Fruit fly (Drosophila melanogaster): ENCODE measurements around the gene Dred.

Dred gene

dm6 chr3L:19552136-19552773 is 8.2 kb upstream of the Dred start, which contains the start of the genes Ltn1 and CG9300:
Ltn1 (minus strand) TSS chr3L:19552290.
CG9300 (plus strand) TSS chr3L:19552420.
- TF ChIP-seq esn (GFP tag; optimal IDR thresholded peaks at IDR 0.05): no peak
- no peak for TF ChIP-seq Met (GFP tag; optimal IDR thresholded peaks at IDR 0.05)
- TF ChIP-seq Gug (GFP tag; IDR thresholded peaks at IDR 0.05): no peak
- no peak for TF ChIP-seq dsx (GFP tag; optimal IDR thresholded peaks at IDR 0.05; ENCODE audit: poor library complexity, severe bottlenecking)
- no peak for TF ChIP-seq CG3032 (tag; optimal IDR thresholded peaks at IDR 0.05)
- no peak for TF ChIP-seq acj6 (GFP tag; optimal IDR thresholded peaks at IDR 0.05)
- TF ChIP-seq CG6276 (GFP tag; optimal IDR thresholded peaks at IDR 0.05): no peak
- no peak for TF ChIP-seq CG6163 (GFP tag; IDR thresholded peaks at IDR 0.05)
- no peak for TF ChIP-seq spab (GFP tag; optimal IDR thresholded peaks at IDR 0.05)
- no peak for TF ChIP-seq lz (GFP tag; optimal IDR thresholded peaks at IDR 0.05)
- TF ChIP-seq Hr4 (GFP tag; optimal IDR thresholded peaks at IDR 0.05): no peak
- TF ChIP-seq CG6792 (GFP tag; optimal IDR thresholded peaks at IDR 0.05): no peak
- no peak for TF ChIP-seq CG8319 (GFP tag; optimal IDR thresholded peaks at IDR 0.05)
- no peak for TF ChIP-seq Sox15 (GFP tag; optimal IDR thresholded peaks at IDR 0.05)
- TF ChIP-seq CG11294 (GFP tag; IDR thresholded peaks at IDR 0.05): no peak
- TF ChIP-seq CG16779 (tag; optimal IDR thresholded peaks at IDR 0.05): no peak
- no peak for TF ChIP-seq svp (GFP tag)

DNA sequence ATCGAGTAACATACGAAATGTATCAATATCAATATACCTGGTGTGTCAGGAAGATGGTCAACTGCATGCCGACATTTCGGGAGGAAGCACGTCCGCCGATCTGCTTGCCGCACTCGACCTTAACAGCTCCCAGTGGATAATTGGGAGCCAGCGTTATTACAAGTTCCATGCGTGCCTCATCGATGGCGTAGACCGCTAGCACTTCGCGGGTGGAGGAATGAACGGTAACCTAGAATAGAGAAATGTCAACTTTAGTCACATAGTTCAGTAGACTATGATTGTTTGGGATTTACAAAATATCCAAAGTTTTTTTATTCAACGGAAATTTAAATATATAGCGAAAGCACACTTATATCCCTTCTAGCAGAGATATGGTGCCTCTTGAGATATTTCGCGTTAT is 805 bp upstream of the Dred start, which contains the start of the genes CG46435 and Rcd7:
Gene CG46435 (plus strand): TSS at position 301 of the 400 bp plus-strand sequence.
Gene Rcd7 (plus strand): TSS at position 301 of the 400 bp plus-strand sequence.
- TF ChIP-seq eg (GFP tag; IDR thresholded peaks at IDR 0.05) (no peak), CG3919 (GFP tag; optimal IDR thresholded peaks at IDR 0.05) (no peak), CG11294 (GFP tag; IDR thresholded peaks at IDR 0.05) (no peak), fd85E (GFP tag; optimal IDR thresholded peaks at IDR 0.05) (no peak), Ets21C (GFP tag; optimal IDR thresholded peaks at IDR 0.05) (no peak), CG10631 (GFP tag; optimal IDR thresholded peaks at IDR 0.05) (no peak), CG3032 (tag; optimal IDR thresholded peaks at IDR 0.05) (no peak), spab (GFP tag; optimal IDR thresholded peaks at IDR 0.05) (no peak), Lpt (GFP tag; optimal IDR thresholded peaks at IDR 0.05) (no peak), CG1621 (tag; optimal IDR thresholded peaks at IDR 0.05) (no peak), CG16779 (tag; optimal IDR thresholded peaks at IDR 0.05) (no peak), fkh (GFP tag; optimal IDR thresholded peaks at IDR 0.05) (no peak), svp (GFP tag) (no peak), dac (GFP tag; optimal IDR thresholded peaks at IDR 0.05) (no peak)

dm6 chr3L:19532443-19532842 is 11.6 kb downstream of the Dred start, which contains the start of gene Cpr76Bd:
Cpr76Bd (plus strand) TSS chr3L:19532743.
- no peak for TF ChIP-seq fkh (GFP tag; optimal IDR thresholded peaks at IDR 0.05)
- no peak for TF ChIP-seq CG6276 (GFP tag; optimal IDR thresholded peaks at IDR 0.05)
- no peak for TF ChIP-seq spab (GFP tag; optimal IDR thresholded peaks at IDR 0.05)
- no peak for TF ChIP-seq CG34406 (GFP tag; optimal IDR thresholded peaks at IDR 0.05)
- no peak for TF ChIP-seq fd59A (GFP tag; optimal IDR thresholded peaks at IDR 0.05)
- no peak for TF ChIP-seq Hr38 (GFP tag; optimal IDR thresholded peaks at IDR 0.05)
- no peak for TF ChIP-seq Sox14 (GFP tag; optimal IDR thresholded peaks at IDR 0.05)
- TF ChIP-seq CG16779 (tag; optimal IDR thresholded peaks at IDR 0.05): no peak
- TF ChIP-seq CG3919 (GFP tag; optimal IDR thresholded peaks at IDR 0.05): no peak
- TF ChIP-seq CG15336 (GFP tag; IDR thresholded peaks at IDR 0.05): no peak
- no peak for TF ChIP-seq eg (GFP tag; IDR thresholded peaks at IDR 0.05)
- no peak for TF ChIP-seq CG10631 (GFP tag; optimal IDR thresholded peaks at IDR 0.05)
- TF ChIP-seq Gug (GFP tag; IDR thresholded peaks at IDR 0.05): no peak
- TF ChIP-seq Sox102F (GFP tag; optimal IDR thresholded peaks at IDR 0.05): no peak
- no peak for TF ChIP-seq fd85E (GFP tag; optimal IDR thresholded peaks at IDR 0.05)
- no peak for TF ChIP-seq OdsH (GFP tag; optimal IDR thresholded peaks at IDR 0.05)

dm6 chr3L:19528547-19528946 is 15.5 kb downstream of the Dred start:
- TF ChIP-seq CG6854 (GFP tag; optimal IDR thresholded peaks at IDR 0.05): no peak
- no peak for TF ChIP-seq salr (GFP tag; optimal IDR thresholded peaks at IDR 0.05)
- no peak for TF ChIP-seq CG11294 (GFP tag; IDR thresholded peaks at IDR 0.05)

All from whole organism, prepupa.